Fruit fly (Drosophila melanogaster) Kc167 (cell line): ENCODE data around the gene CG13877.

Experiments used
- h ChIP-seq: fragments of >200 bp; optimal IDR thresholded peaks from 3 replicates; lab custom pipeline; 2018; ENCODE audit warnings: missing external identifiers
- insv ChIP-seq: fragments of >200 bp; optimal IDR thresholded peaks from 3 replicates; lab custom pipeline; 2018; ENCODE audit warnings: missing external identifiers
- psq ChIP-seq: fragments of >200 bp; optimal IDR thresholded peaks from 2 replicates; lab custom pipeline; 2017; ENCODE audit warnings: missing external identifiers
- ttk ChIP-seq: sonication (Bioruptor generic); optimal IDR thresholded peaks from 2 replicates; lab custom pipeline; 2017; ENCODE audit warnings: missing external identifiers

DNA sequence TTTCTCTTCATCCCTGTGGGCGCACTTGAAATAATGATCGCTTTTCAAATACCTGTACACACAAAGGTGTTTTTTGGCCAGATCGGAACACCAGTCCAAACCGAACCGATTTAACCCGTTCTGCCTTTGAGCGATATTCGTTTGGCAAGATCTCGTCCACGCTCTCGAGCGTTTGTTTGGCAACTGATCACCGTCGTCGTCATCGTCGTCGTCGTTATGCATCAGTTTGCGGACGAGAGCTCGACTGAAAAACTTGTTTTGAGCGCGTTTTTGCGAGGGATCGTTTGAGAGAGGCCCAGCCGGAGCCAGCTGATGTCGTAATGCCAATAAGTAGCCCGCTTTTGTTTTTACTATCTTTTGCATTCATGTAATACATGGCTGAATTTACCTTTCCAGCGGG lies 39.4 kb upstream of the CG13877 start:
- no peak for TF ChIP-seq ttk
- no peak for TF ChIP-seq h (lab: Kevin White, UChicago)
- TF ChIP-seq psq: no peak
- no peak for TF ChIP-seq insv (lab: Kevin White, UChicago)
